Fruit fly (Drosophila melanogaster): ENCODE data around the gene Mhcl.

Gene Mhcl

dm6 chr3R:16094011-16094729, 4.4 kb downstream of the Mhcl start (continued):
- TF ChIP-seq Stat92E (GFP tag; optimal IDR thresholded peaks at IDR 0.05) (peak in 1 of 3 experiments; percentile 77), Atf-2 (GFP tag; optimal IDR thresholded peaks at IDR 0.05) (no peak), ken (GFP tag; IDR thresholded peaks at IDR 0.05) (no peak), Ets65A (GFP tag) (peak; percentile 88), CG1024 (GFP tag; IDR thresholded peaks at IDR 0.05) (no peak), CG9727 (GFP tag; optimal IDR thresholded peaks at IDR 0.05) (peak; percentile 87), CG9932 (GFP tag; IDR thresholded peaks at IDR 0.05) (0 out of 2 replicates have a peak, but pooled peaks have one; percentile 19), oc (tag; optimal IDR thresholded peaks at IDR 0.05) (peak; percentile 49), CG4707 (GFP tag; optimal IDR thresholded peaks at IDR 0.05) (peak; percentile 10), hbn (GFP tag; IDR thresholded peaks at IDR 0.05; ENCODE audit: partially characterized antibody) (no peak), CG10267 (tag; optimal IDR thresholded peaks at IDR 0.05) (peak; percentile 86), CG12219 (GFP tag; optimal IDR thresholded peaks at IDR 0.05) (peak; percentile 32), HLHmδ (GFP tag; optimal IDR thresholded peaks at IDR 0.05) (peak; percentile 30), yki (optimal IDR thresholded peaks at IDR 0.05) (no peak), CG7271 (tag; optimal IDR thresholded peaks at IDR 0.05) (peak; percentile 16), CG3281 (GFP tag; optimal IDR thresholded peaks at IDR 0.05) (peak; percentile 51), zfh1 (GFP tag; IDR thresholded peaks at IDR 0.05) (no peak), ato (GFP tag; IDR thresholded peaks at IDR 0.05; ENCODE audit: partially characterized antibody) (no peak), chm (GFP tag; IDR thresholded peaks at IDR 0.05) (peak; percentile 38; the same call in 1 of the 2 replicates), Dbx (GFP tag; IDR thresholded peaks at IDR 0.05) (no peak), CG10209 (GFP tag; optimal IDR thresholded peaks at IDR 0.05) (peak; percentile 76), CG10274 (GFP tag; optimal IDR thresholded peaks at IDR 0.05) (no peak), Ets97D (GFP tag; optimal IDR thresholded peaks at IDR 0.05) (no peak), CG32767 (GFP tag; IDR thresholded peaks at IDR 0.05) (no peak; the same call in 1 of the 2 replicates), CG13424 (tag; optimal IDR thresholded peaks at IDR 0.05) (peak; percentile 86), toy (GFP tag; IDR thresholded peaks at IDR 0.05) (no peak), tx (GFP tag; optimal IDR thresholded peaks at IDR 0.05) (no peak), ham (GFP tag; IDR thresholded peaks at IDR 0.05) (no peak), stwl (tag; optimal IDR thresholded peaks at IDR 0.05) (no peak), dan (GFP tag; IDR thresholded peaks at IDR 0.05) (no peak), CG4360 (GFP tag; IDR thresholded peaks at IDR 0.05) (peak; percentile 82), CG17361 (GFP tag; IDR thresholded peaks at IDR 0.05) (peak; percentile 96), disco-r (GFP tag; optimal IDR thresholded peaks at IDR 0.05) (no peak), chinmo (GFP tag; IDR thresholded peaks at IDR 0.05; ENCODE audit: partially characterized antibody) (peak; percentile 94; the same call in 3 of the 4 replicates), crp (GFP tag; optimal IDR thresholded peaks at IDR 0.05) (peak in 1 of 2 experiments; percentile 32), CG1233 (GFP tag; optimal IDR thresholded peaks at IDR 0.05) (peak; percentile 63), CG3407 (GFP tag; optimal IDR thresholded peaks at IDR 0.05) (peak; percentile 80), Optix (GFP tag; IDR thresholded peaks at IDR 0.05) (no peak), cwo (GFP tag; optimal IDR thresholded peaks at IDR 0.05) (peak; percentile 61), fd102C (GFP tag; optimal IDR thresholded peaks at IDR 0.05) (no peak), CG8359 (GFP tag; optimal IDR thresholded peaks at IDR 0.05; ENCODE audit: borderline replicate concordance) (peak; percentile 64), gcm2 (GFP tag; optimal IDR thresholded peaks at IDR 0.05) (no peak), Ravus (GFP tag; IDR thresholded peaks at IDR 0.05) (no peak), CG8765 (GFP tag; IDR thresholded peaks at IDR 0.05) (no peak), CG1832 (GFP tag; optimal IDR thresholded peaks at IDR 0.05) (no peak), nom (GFP tag; optimal IDR thresholded peaks at IDR 0.05) (peak; percentile 64), CG15073 (GFP tag; optimal IDR thresholded peaks at IDR 0.05) (no peak), pita (GFP tag; optimal IDR thresholded peaks at IDR 0.05) (no peak), Deaf1 (tag; optimal IDR thresholded peaks at IDR 0.05) (peak; percentile 47)
